Worm (Caenorhabditis elegans) whole organism, young adult: ENCODE data around the gene Y43F8B.1.

Experiments used
- bed-1 ChIP-seq: fragments of 200-800 bp; sonication (Bioruptor generic); IDR thresholded peaks from 2 replicates; pipeline ENCODE4 v1.3.6; 2022; ENCODE audit warnings: missing genetic modification reagents, missing genetic modification characterization, missing compliant biosample characterization
- unc-62 ChIP-seq: fragments of 150-350 bp; optimal IDR thresholded peaks from 2 replicates; lab custom pipeline; 2014; ENCODE audit warnings: missing biosample characterization, missing genetic modification reagents, missing genetic modification characterization

- TF ChIP-seq unc-62 (GFP tag; lab: Kevin White, UChicago), result no peak
- no peak for TF ChIP-seq bed-1 (GFP tag; lab: Robert Waterston, UW)
Observed at ce11 chrV:19555869-19556268, 9.9 kb upstream of the Y43F8B.1 start, which contains the start of gene oac-1.
